Worm (Caenorhabditis elegans) whole organism, early embryonic: ENCODE results near the gene arl-5.

ENCODE experiments used
- ama-1 ChIP-seq: fragments of 150-350 bp; optimal IDR thresholded peaks from 2 replicates; lab custom pipeline; 2014
- hmg-4 ChIP-seq: fragments of 200-800 bp; sonication (Bioruptor generic); optimal IDR thresholded peaks from 2 replicates; lab custom pipeline; 2018; ENCODE audit warnings: mild to moderate bottlenecking, missing genetic modification characterization, missing compliant biosample characterization
- pes-1 ChIP-seq: fragments of 200-800 bp; sonication (Bioruptor generic); IDR thresholded peaks from 2 replicates; pipeline ENCODE4 v1.3.6; 2022; ENCODE audit warnings: missing genetic modification reagents, missing genetic modification characterization, missing compliant biosample characterization
- tbx-37 ChIP-seq: fragments of 200-800 bp; sonication (Bioruptor generic); conservative IDR thresholded peaks from 2 replicates; pipeline ENCODE4 v1.3.6; 2022; ENCODE audit warnings: missing genetic modification reagents, missing genetic modification characterization, missing compliant biosample characterization

- TF ChIP-seq pes-1 (GFP tag; lab: Robert Waterston, UW) (no peak), hmg-4 (no peak), tbx-37 (GFP tag; lab: Robert Waterston, UW) (no peak), ama-1 (lab: Kevin White, UChicago) (no peak)
Observed at ce11 chrIII:9804997-9805610, 17.9 kb upstream of the arl-5 start, which contains the start of gene riok-3.
